Fruit fly (Drosophila melanogaster) whole organism, embryonic: ENCODE measurements around the gene rhea.

Experiments
- BtbVII ChIP-seq: fragments of 200-800 bp; sonication (Bioruptor generic); optimal IDR thresholded peaks from 3 replicates; lab custom pipeline; 2017; ENCODE audit warnings: missing biosample characterization, mild to moderate bottlenecking, missing genetic modification characterization
- CG10366 ChIP-seq: fragments of 200-800 bp; sonication (Bioruptor generic); IDR thresholded peaks from 2 replicates; pipeline ENCODE4 v1.3.6; 2022; ENCODE audit warnings: missing biosample characterization, missing genetic modification characterization
- CG10431 ChIP-seq: fragments of 200-800 bp; sonication (Bioruptor generic); optimal IDR thresholded peaks from 3 replicates; lab custom pipeline; 2018; ENCODE audit warnings: missing biosample characterization, mild to moderate bottlenecking, missing genetic modification characterization
- CG10979 ChIP-seq: fragments of 200-800 bp; sonication (Bioruptor generic); optimal IDR thresholded peaks from 2 replicates; lab custom pipeline; 2018; ENCODE audit warnings: missing biosample characterization, mild to moderate bottlenecking, missing genetic modification characterization, moderate library complexity
- CG11085 ChIP-seq: fragments of 200-800 bp; sonication (Bioruptor generic); IDR thresholded peaks from 2 replicates; pipeline ENCODE4 v1.3.6; 2022; ENCODE audit warnings: missing biosample characterization, missing genetic modification characterization
- CG11093 ChIP-seq: fragments of 200-800 bp; sonication (Bioruptor generic); IDR thresholded peaks from 3 replicates; pipeline ENCODE4 v1.3.6; 2022; ENCODE audit warnings: missing biosample characterization, missing genetic modification characterization
- CG12071 ChIP-seq: fragments of 200-800 bp; sonication (Bioruptor generic); optimal IDR thresholded peaks from 3 replicates; lab custom pipeline; 2018; ENCODE audit warnings: missing biosample characterization, mild to moderate bottlenecking, missing genetic modification characterization
- CG12236 ChIP-seq: fragments of 200-800 bp; sonication (Bioruptor generic); optimal IDR thresholded peaks from 2 replicates; lab custom pipeline; 2016; ENCODE audit warnings: missing biosample characterization, missing genetic modification characterization
- CG14014 ChIP-seq: fragments of 200-800 bp; sonication (Bioruptor generic); IDR thresholded peaks from 2 replicates; pipeline ENCODE4 v1.3.6; 2022; ENCODE audit warnings: missing biosample characterization, missing genetic modification characterization
- CG14667 ChIP-seq: fragments of 200-800 bp; sonication (Bioruptor generic); IDR thresholded peaks from 2 replicates; pipeline ENCODE4 v1.3.6; 2022; ENCODE audit warnings: missing biosample characterization, missing genetic modification characterization
- CG18599 ChIP-seq: fragments of 200-800 bp; sonication (Bioruptor generic); optimal IDR thresholded peaks from 3 replicates; lab custom pipeline; 2017; ENCODE audit warnings: missing biosample characterization, missing genetic modification characterization, mild to moderate bottlenecking, moderate library complexity, missing genetic modification reagents
- CG2875 ChIP-seq: fragments of 200-800 bp; sonication (Bioruptor generic); optimal IDR thresholded peaks from 2 replicates; lab custom pipeline; 2017; ENCODE audit warnings: missing biosample characterization, mild to moderate bottlenecking, missing genetic modification characterization, missing genetic modification reagents
- CG3847 ChIP-seq: fragments of 200-800 bp; sonication (Bioruptor generic); IDR thresholded peaks from 2 replicates; pipeline ENCODE4 v1.3.6; 2022; ENCODE audit warnings: missing biosample characterization, missing genetic modification characterization
- CG4404 ChIP-seq: fragments of 200-800 bp; sonication (Bioruptor generic); IDR thresholded peaks from 2 replicates; pipeline ENCODE4 v1.3.6; 2022; ENCODE audit warnings: missing biosample characterization, missing genetic modification characterization
- CG6765 ChIP-seq: fragments of 200-800 bp; sonication (Bioruptor generic); optimal IDR thresholded peaks from 3 replicates; lab custom pipeline; 2017; ENCODE audit warnings: missing biosample characterization, mild to moderate bottlenecking, missing genetic modification characterization
- CG7786 ChIP-seq: fragments of 200-800 bp; sonication (Bioruptor generic); optimal IDR thresholded peaks from 2 replicates; lab custom pipeline; 2016; ENCODE audit warnings: missing biosample characterization, missing genetic modification characterization
- CG7839 ChIP-seq: fragments of 200-800 bp; sonication (Bioruptor generic); optimal IDR thresholded peaks from 3 replicates; lab custom pipeline; 2018; ENCODE audit warnings: missing biosample characterization, mild to moderate bottlenecking, missing genetic modification characterization, moderate library complexity
- CG8924 ChIP-seq: fragments of 200-800 bp; optimal IDR thresholded peaks from 3 replicates; lab custom pipeline; 2019; ENCODE audit warnings: missing biosample characterization, mild to moderate bottlenecking, missing genetic modification characterization, moderate library complexity
- CG9727 ChIP-seq: fragments of 200-800 bp; sonication (Bioruptor generic); optimal IDR thresholded peaks from 3 replicates; lab custom pipeline; 2017; ENCODE audit warnings: missing biosample characterization, mild to moderate bottlenecking, missing genetic modification characterization
- Doc3 ChIP-seq: fragments of 200-800 bp; sonication (Bioruptor generic); IDR thresholded peaks from 3 replicates; pipeline ENCODE4 v1.3.6; 2022; ENCODE audit warnings: missing biosample characterization, missing genetic modification characterization; ENCODE audit not compliant: partially characterized antibody
- Eip74EF ChIP-seq, 2 experiments: fragments of 200-800 bp in 1 of 2; fragments of >200 bp in 1 of 2; sonication (Bioruptor generic) in 1 of 2; optimal IDR thresholded peaks; 2 replicates each; lab custom pipeline; 2017 to 2019; ENCODE audit warnings: missing biosample characterization in 2 of 2, missing genetic modification characterization in 2 of 2, mild to moderate bottlenecking in 1 of 2, moderate library complexity in 1 of 2
- GATAe ChIP-seq: fragments of 200-800 bp; sonication (Bioruptor generic); conservative IDR thresholded peaks from 2 replicates; pipeline ENCODE4 v1.3.6; 2022; ENCODE audit warnings: missing biosample characterization, missing genetic modification characterization
- HLH3B ChIP-seq: fragments of 200-800 bp; sonication (Bioruptor generic); IDR thresholded peaks from 2 replicates; pipeline ENCODE4 v1.3.6; 2022; ENCODE audit warnings: missing biosample characterization, missing genetic modification characterization
- Hey ChIP-seq: fragments of 200-800 bp; sonication (Bioruptor generic); optimal IDR thresholded peaks from 3 replicates; lab custom pipeline; 2018; ENCODE audit warnings: missing biosample characterization, mild to moderate bottlenecking, missing genetic modification characterization
- Hr78 ChIP-seq, 2 experiments: fragments of 200-800 bp in 1 of 2; fragments of >200 bp in 1 of 2; sonication (Bioruptor generic) in 1 of 2; optimal IDR thresholded peaks; 2 replicates each; lab custom pipeline; 2017 to 2019; ENCODE audit warnings: missing biosample characterization in 2 of 2, missing genetic modification characterization in 2 of 2, mild to moderate bottlenecking in 1 of 2, moderate library complexity in 1 of 2
- Lpt ChIP-seq: fragments of >200 bp; optimal IDR thresholded peaks from 2 replicates; lab custom pipeline; 2018; ENCODE audit warnings: missing biosample characterization, missing genetic modification characterization
- MESR4 ChIP-seq: fragments of 200-800 bp; sonication (Bioruptor generic); optimal IDR thresholded peaks from 2 replicates; lab custom pipeline; 2018; ENCODE audit warnings: missing biosample characterization, mild to moderate bottlenecking, missing genetic modification characterization, moderate library complexity
- Max ChIP-seq: fragments of 200-800 bp; sonication (Bioruptor generic); optimal IDR thresholded peaks from 2 replicates; lab custom pipeline; 2016; ENCODE audit warnings: missing biosample characterization, mild to moderate bottlenecking, missing genetic modification characterization
- Oaz ChIP-seq: fragments of 200-800 bp; sonication (Bioruptor generic); IDR thresholded peaks from 2 replicates; pipeline ENCODE4 v1.3.6; 2022; ENCODE audit warnings: missing biosample characterization, missing genetic modification characterization
- Poxn ChIP-seq: fragments of 200-800 bp; sonication (Bioruptor generic); IDR thresholded peaks from 2 replicates; pipeline ENCODE4 v1.3.6; 2022; ENCODE audit warnings: missing biosample characterization, missing genetic modification characterization
- Sin3A ChIP-seq: fragments of >200 bp; optimal IDR thresholded peaks from 2 replicates; lab custom pipeline; 2018
- Ssrp ChIP-seq: fragments of 200-800 bp; sonication (Bioruptor generic); optimal IDR thresholded peaks from 2 replicates; lab custom pipeline; 2018; ENCODE audit warnings: missing biosample characterization, mild to moderate bottlenecking, missing genetic modification characterization, moderate library complexity
- Stat92E ChIP-seq, 3 experiments: fragments of >200 bp in 2 of 3; fragments of 200-800 bp in 1 of 3; sonication (Bioruptor generic) in 1 of 3; optimal IDR thresholded peaks; 2 replicates each; lab custom pipeline; 2017 to 2019; ENCODE audit warnings: missing biosample characterization in 3 of 3, missing genetic modification characterization in 3 of 3, mild to moderate bottlenecking in 1 of 3, moderate library complexity in 1 of 3
- Usf ChIP-seq: fragments of 200-800 bp; sonication (Bioruptor generic); optimal IDR thresholded peaks from 2 replicates; lab custom pipeline; 2017; ENCODE audit warnings: missing genotype, missing biosample characterization, missing genetic modification characterization
- ac ChIP-seq: fragments of 200-800 bp; sonication (Bioruptor generic); optimal IDR thresholded peaks from 3 replicates; lab custom pipeline; 2017; ENCODE audit warnings: missing biosample characterization, mild to moderate bottlenecking, missing genetic modification characterization
- bcd ChIP-seq: fragments of 200-800 bp; sonication (Bioruptor generic); optimal IDR thresholded peaks from 2 replicates; lab custom pipeline; 2017; ENCODE audit warnings: missing biosample characterization, mild to moderate bottlenecking, missing genetic modification characterization
- caup ChIP-seq: fragments of 200-800 bp; sonication (Bioruptor generic); optimal IDR thresholded peaks from 3 replicates; lab custom pipeline; 2017; ENCODE audit warnings: missing biosample characterization, mild to moderate bottlenecking, missing genetic modification characterization, moderate library complexity; ENCODE audit not compliant: severe bottlenecking
- crol ChIP-seq: fragments of 200-800 bp; sonication (Bioruptor generic); IDR thresholded peaks from 2 replicates; pipeline ENCODE4 v1.3.6; 2022; ENCODE audit warnings: missing biosample characterization, missing genetic modification characterization
- exex ChIP-seq: fragments of 200-800 bp; sonication (Bioruptor generic); optimal IDR thresholded peaks from 4 replicates; lab custom pipeline; 2018; ENCODE audit warnings: missing biosample characterization, mild to moderate bottlenecking, missing genetic modification characterization, moderate library complexity
- kni ChIP-seq: fragments of 200-800 bp; sonication (Bioruptor generic); optimal IDR thresholded peaks from 3 replicates; lab custom pipeline; 2017; ENCODE audit warnings: mild to moderate bottlenecking, missing biosample characterization, missing genetic modification reagents, missing genetic modification characterization
- peb ChIP-seq: fragments of 200-800 bp; sonication (Bioruptor generic); IDR thresholded peaks from 2 replicates; pipeline ENCODE4 v1.3.6; 2022; ENCODE audit warnings: missing biosample characterization, missing genetic modification characterization
- pum ChIP-seq: fragments of 200-800 bp; sonication (Bioruptor generic); optimal IDR thresholded peaks from 2 replicates; lab custom pipeline; 2016; ENCODE audit warnings: missing biosample characterization, missing genetic modification characterization
- sna ChIP-seq: fragments of 200-800 bp; sonication (Bioruptor generic); IDR thresholded peaks from 2 replicates; pipeline ENCODE4 v1.3.6; 2022; ENCODE audit warnings: missing biosample characterization, missing genetic modification characterization; ENCODE audit not compliant: partially characterized antibody
- sr ChIP-seq: fragments of 200-800 bp; sonication (Bioruptor generic); IDR thresholded peaks from 3 replicates; pipeline ENCODE4 v1.3.6; 2022; ENCODE audit warnings: missing biosample characterization, missing genetic modification characterization
- unpg ChIP-seq: fragments of 200-800 bp; sonication (Bioruptor generic); optimal IDR thresholded peaks from 3 replicates; lab custom pipeline; 2018; ENCODE audit warnings: missing biosample characterization, mild to moderate bottlenecking, missing genetic modification characterization, moderate library complexity
- wdn ChIP-seq: fragments of 200-800 bp; sonication (Bioruptor generic); IDR thresholded peaks from 2 replicates; pipeline ENCODE4 v1.3.6; 2022; ENCODE audit warnings: missing biosample characterization, missing genetic modification characterization
- wek ChIP-seq: fragments of 200-800 bp; sonication (Bioruptor generic); optimal IDR thresholded peaks from 3 replicates; lab custom pipeline; 2018; ENCODE audit warnings: missing biosample characterization, mild to moderate bottlenecking, missing genetic modification characterization, moderate library complexity
- zen ChIP-seq: fragments of 200-800 bp; sonication (Bioruptor generic); optimal IDR thresholded peaks from 3 replicates; lab custom pipeline; 2018; ENCODE audit warnings: missing biosample characterization, mild to moderate bottlenecking, missing genetic modification characterization, moderate library complexity

rhea gene

DNA sequence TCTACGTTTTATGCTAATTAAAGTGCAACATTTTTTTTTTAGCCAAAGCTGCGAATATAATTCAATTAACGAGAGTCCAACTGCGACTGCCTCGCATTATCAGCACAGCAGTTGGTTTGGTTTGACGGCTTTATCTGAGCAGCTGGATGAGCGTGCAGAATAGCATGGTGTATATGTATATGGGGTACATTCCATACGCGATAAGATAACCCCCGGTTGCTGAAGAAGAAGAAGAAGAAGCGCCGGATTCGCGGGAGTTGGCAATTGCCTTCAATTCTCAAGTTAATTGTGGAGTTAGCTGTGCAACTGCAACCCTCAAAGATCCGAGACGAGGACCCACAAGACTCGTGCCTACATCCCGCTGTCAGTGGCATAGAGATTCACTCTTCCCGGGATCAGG, 672 bp downstream of the rhea start (continued):
- TF ChIP-seq Oaz (GFP tag; lab: Robert Waterston, UW): no peak
- TF ChIP-seq CG18599 (GFP tag; lab: Kevin White, UChicago): peak; percentile 29
- no peak for TF ChIP-seq Poxn
- no peak for TF ChIP-seq CG14667

DNA sequence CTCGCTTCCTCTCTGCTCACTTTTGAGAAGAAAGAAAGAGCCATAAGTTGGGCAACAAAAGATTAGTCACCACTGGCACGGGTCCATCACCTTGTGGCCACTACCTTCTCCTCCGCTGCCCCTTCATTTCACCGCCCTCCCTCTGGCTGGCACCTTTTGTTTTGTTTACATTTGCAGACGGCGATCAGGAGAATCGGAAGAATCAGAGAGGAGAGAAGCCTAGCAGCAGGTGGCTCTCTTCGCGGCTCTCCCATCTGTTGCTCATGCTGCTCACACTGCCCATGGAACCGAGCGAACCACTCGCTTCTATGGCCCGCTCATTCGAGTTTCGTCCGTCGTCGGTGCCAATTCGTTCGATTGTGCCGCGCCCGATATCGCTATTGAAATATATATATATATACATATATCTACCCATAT, 1.6 kb downstream of the rhea start:
- TF ChIP-seq crol (GFP tag; lab: Robert Waterston, UW): peak; percentile 97
- no peak for TF ChIP-seq CG11085 (GFP tag; lab: Robert Waterston, UW)
- TF ChIP-seq wdn (GFP tag; lab: Robert Waterston, UW): no peak
- TF ChIP-seq CG14014 (GFP tag; lab: Robert Waterston, UW): peak; percentile 14; the same call in 1 of the 2 replicates
- TF ChIP-seq Lpt (GFP tag; lab: Kevin White, UChicago): no peak
- no peak for TF ChIP-seq CG4404
- TF ChIP-seq MESR4: no peak
- no peak for TF ChIP-seq zen (tag; lab: Kevin White, UChicago)
- TF ChIP-seq CG18599 (GFP tag; lab: Kevin White, UChicago): peak; percentile 20
- TF ChIP-seq Stat92E (GFP tag; optimal IDR thresholded peaks at IDR 0.05; lab: Kevin White, UChicago): peak in 1 of 3 experiments; percentile 59
- TF ChIP-seq peb (GFP tag; lab: Robert Waterston, UW): no peak
- TF ChIP-seq Doc3 (GFP tag; lab: Robert Waterston, UW): no peak
- no peak for TF ChIP-seq Sin3A (lab: Kevin White, UChicago)
- no peak for TF ChIP-seq Usf (GFP tag; lab: Kevin White, UChicago)
- no peak for TF ChIP-seq CG3847 (GFP tag; lab: Robert Waterston, UW)
- TF ChIP-seq kni (GFP tag; lab: Kevin White, UChicago): peak; percentile 29
- no peak for TF ChIP-seq CG7786 (GFP tag; lab: Kevin White, UChicago)
- no peak for TF ChIP-seq Ssrp
- no peak for TF ChIP-seq CG12236 (GFP tag; lab: Kevin White, UChicago)
- no peak for TF ChIP-seq CG9727 (GFP tag; lab: Kevin White, UChicago)
- TF ChIP-seq CG12071 (GFP tag; lab: Kevin White, UChicago): peak; percentile 42
- no peak for TF ChIP-seq sna (GFP tag; lab: Robert Waterston, UW)
- TF ChIP-seq CG10431: peak; percentile 67
- peak; percentile 2 for TF ChIP-seq CG7839 (tag; lab: Kevin White, UChicago)
- 0 out of 2 replicates have a peak, but pooled peaks have one; percentile 18 for TF ChIP-seq HLH3B (GFP tag; lab: Robert Waterston, UW)
- peak in 1 of 2 experiments; percentile 28 for TF ChIP-seq Eip74EF (GFP tag; optimal IDR thresholded peaks at IDR 0.05; lab: Kevin White, UChicago)
- TF ChIP-seq Hr78 (GFP tag; optimal IDR thresholded peaks at IDR 0.05; lab: Kevin White, UChicago): no peak
- peak; percentile 30 for TF ChIP-seq CG6765 (GFP tag; lab: Kevin White, UChicago)
- TF ChIP-seq Max (GFP tag; lab: Kevin White, UChicago): no peak
- 0 out of 3 replicates have a peak, but pooled peaks have one; percentile 14 for TF ChIP-seq sr (GFP tag; lab: Robert Waterston, UW)
- TF ChIP-seq CG8924 (tag; lab: Kevin White, UChicago): no peak
- TF ChIP-seq CG2875 (GFP tag; lab: Kevin White, UChicago): no peak
- TF ChIP-seq BtbVII (GFP tag; lab: Kevin White, UChicago): peak; percentile 39
- TF ChIP-seq GATAe: no peak
- TF ChIP-seq unpg (GFP tag; lab: Kevin White, UChicago): no peak
- no peak for TF ChIP-seq bcd
- TF ChIP-seq CG10366 (GFP tag; lab: Robert Waterston, UW): no peak
- no peak for TF ChIP-seq ac (GFP tag; lab: Kevin White, UChicago)
- TF ChIP-seq exex (tag; lab: Kevin White, UChicago): no peak
- TF ChIP-seq CG11093: no peak
- peak; percentile 24 for TF ChIP-seq caup (GFP tag; lab: Kevin White, UChicago)
- TF ChIP-seq CG10979 (tag; lab: Kevin White, UChicago): no peak
- no peak for TF ChIP-seq CG14667
- peak; percentile 41 for TF ChIP-seq wek (GFP tag; lab: Kevin White, UChicago)
- TF ChIP-seq pum (GFP tag; lab: Kevin White, UChicago): no peak
- no peak for TF ChIP-seq Hey (tag; lab: Kevin White, UChicago)
